Worm (Caenorhabditis elegans): ENCODE measurements around the gene snet-1.

DNA sequence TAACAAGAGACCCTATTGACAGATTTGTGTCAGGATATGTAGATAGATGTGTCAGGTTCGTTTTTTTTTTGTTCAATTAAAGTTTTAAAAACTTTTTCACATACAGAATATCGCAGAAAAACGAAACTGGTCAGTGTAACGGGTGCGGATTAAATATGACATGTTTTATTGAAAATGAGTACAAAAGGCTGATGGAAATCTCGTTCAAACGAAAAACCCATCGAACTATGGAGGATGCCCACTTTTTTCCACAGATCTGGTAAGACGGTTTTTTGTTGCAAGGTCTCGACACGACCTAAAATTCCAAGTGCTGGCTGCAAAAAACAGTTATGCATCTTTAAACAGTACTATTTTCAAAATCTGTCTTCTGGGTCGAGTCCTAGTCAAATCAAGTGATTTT, 38.7 kb downstream of the snet-1 start:
- TF ChIP-seq T22C8.4 (GFP tag; IDR thresholded peaks at IDR 0.05), result no peak
- TF ChIP-seq tab-1 (GFP tag; IDR thresholded peaks at IDR 0.05), result no peak
- no peak for TF ChIP-seq med-1 (GFP tag; optimal IDR thresholded peaks at IDR 0.05; ENCODE audit: insufficient read depth)
- TF ChIP-seq ztf-29 (GFP tag; IDR thresholded peaks at IDR 0.05), result no peak

All from whole organism, midembryonic.